Fruit fly (Drosophila melanogaster): ENCODE data around the gene Ilp6.

The Ilp6 gene

dm6 chrX:2296230-2297044 is 38.0 kb downstream of the Ilp6 start:
- TF ChIP-seq Sp1 (GFP tag; optimal IDR thresholded peaks at IDR 0.05): peak; percentile 97
- peak; percentile 83 for TF ChIP-seq CG32264 (GFP tag; optimal IDR thresholded peaks at IDR 0.05)
- TF ChIP-seq brk (GFP tag; optimal IDR thresholded peaks at IDR 0.05): no peak
- no peak for TF ChIP-seq lola (GFP tag; optimal IDR thresholded peaks at IDR 0.05)
- TF ChIP-seq Dif (GFP tag; optimal IDR thresholded peaks at IDR 0.05; ENCODE audit: partially characterized antibody): peak; percentile 52
- TF ChIP-seq Hr78 (GFP tag; optimal IDR thresholded peaks at IDR 0.05): no peak
- peak; percentile 49 for TF ChIP-seq Hnf4 (GFP tag; optimal IDR thresholded peaks at IDR 0.05)
- no peak for TF ChIP-seq sage (GFP tag; optimal IDR thresholded peaks at IDR 0.05)
- peak; percentile 91 for TF ChIP-seq OdsH (GFP tag; optimal IDR thresholded peaks at IDR 0.05)
- TF ChIP-seq psq (GFP tag; optimal IDR thresholded peaks at IDR 0.05): peak; percentile 89
- no peak for TF ChIP-seq Dfd (GFP tag; optimal IDR thresholded peaks at IDR 0.05)
- peak; percentile 97 for TF ChIP-seq woc (GFP tag; optimal IDR thresholded peaks at IDR 0.05)
- TF ChIP-seq fru (GFP tag; optimal IDR thresholded peaks at IDR 0.05): peak; percentile 97
- TF ChIP-seq Abd-B (GFP tag; optimal IDR thresholded peaks at IDR 0.05): no peak
- TF ChIP-seq Rel (GFP tag; optimal IDR thresholded peaks at IDR 0.05): peak; percentile 19
- TF ChIP-seq Rel (tag; optimal IDR thresholded peaks at IDR 0.05): peak; percentile 79
- TF ChIP-seq tai (GFP tag; optimal IDR thresholded peaks at IDR 0.05): peak; percentile 78
- peak; percentile 81 for TF ChIP-seq sv (GFP tag; optimal IDR thresholded peaks at IDR 0.05)
- TF ChIP-seq CG9705 (GFP tag; optimal IDR thresholded peaks at IDR 0.05): peak; percentile 96
- TF ChIP-seq Mio (GFP tag; optimal IDR thresholded peaks at IDR 0.05): peak; percentile 48
- TF ChIP-seq jim (GFP tag; optimal IDR thresholded peaks at IDR 0.05): no peak
- no peak for TF ChIP-seq N (GFP tag; optimal IDR thresholded peaks at IDR 0.05)
- peak; percentile 95 for TF ChIP-seq br (GFP tag; optimal IDR thresholded peaks at IDR 0.05)
- peak; percentile 71 for TF ChIP-seq Hr83 (GFP tag; optimal IDR thresholded peaks at IDR 0.05; ENCODE audit: poor library complexity, severe bottlenecking)
- peak; percentile 16 for TF ChIP-seq usp (GFP tag; optimal IDR thresholded peaks at IDR 0.05)
- TF ChIP-seq foxo (GFP tag; optimal IDR thresholded peaks at IDR 0.05): peak; percentile 80 to 95
- no peak for TF ChIP-seq Myc (optimal IDR thresholded peaks at IDR 0.05)
- TF ChIP-seq dmrt93B (GFP tag; optimal IDR thresholded peaks at IDR 0.05): peak; percentile 96
- TF ChIP-seq HLH106 (tag; optimal IDR thresholded peaks at IDR 0.05): peak; percentile 95
- peak; percentile 81 for TF ChIP-seq Jra (GFP tag; optimal IDR thresholded peaks at IDR 0.05)
- TF ChIP-seq Vsx2 (GFP tag; optimal IDR thresholded peaks at IDR 0.05; ENCODE audit: partially characterized antibody): no peak
- TF ChIP-seq h (GFP tag; optimal IDR thresholded peaks at IDR 0.05): peak; percentile 92
- TF ChIP-seq rgr (GFP tag; optimal IDR thresholded peaks at IDR 0.05): peak; percentile 89
- TF ChIP-seq dsf (GFP tag; optimal IDR thresholded peaks at IDR 0.05; ENCODE audit: borderline replicate concordance): no peak
- no peak for TF ChIP-seq pan (optimal IDR thresholded peaks at IDR 0.05)
- no peak for TF ChIP-seq GATAd (GFP tag; optimal IDR thresholded peaks at IDR 0.05)
- peak in 1 of 2 experiments; percentile 46 for TF ChIP-seq dl (GFP tag; optimal IDR thresholded peaks at IDR 0.05; ENCODE audit: insufficient read depth in 1 of 2, partially characterized antibody in 2 of 2)
- TF ChIP-seq CrebA (GFP tag; optimal IDR thresholded peaks at IDR 0.05; ENCODE audit: borderline replicate concordance): peak; percentile 53
- peak; percentile 95 for TF ChIP-seq ey (GFP tag; optimal IDR thresholded peaks at IDR 0.05)

dm6 chrX:2295435-2296229 is 38.8 kb downstream of the Ilp6 start, which contains the start of gene Raf:
Gene Raf, plus strand, starts transcription at chrX:2295466.
- no peak for TF ChIP-seq GATAd (GFP tag; optimal IDR thresholded peaks at IDR 0.05)
- no peak for TF ChIP-seq woc (GFP tag; optimal IDR thresholded peaks at IDR 0.05)
- TF ChIP-seq Sp1 (GFP tag; optimal IDR thresholded peaks at IDR 0.05): peak; percentile 25
- peak; percentile 68 for TF ChIP-seq jim (GFP tag; optimal IDR thresholded peaks at IDR 0.05)
- peak; percentile 91 for TF ChIP-seq Dif (GFP tag; optimal IDR thresholded peaks at IDR 0.05; ENCODE audit: partially characterized antibody)
- no peak for TF ChIP-seq Rel (GFP tag; optimal IDR thresholded peaks at IDR 0.05)
- peak; percentile 30 for TF ChIP-seq Rel (tag; optimal IDR thresholded peaks at IDR 0.05)
- peak; percentile 0 for TF ChIP-seq CrebA (GFP tag; optimal IDR thresholded peaks at IDR 0.05; ENCODE audit: borderline replicate concordance)
- peak; percentile 67 to 91 for TF ChIP-seq dl (GFP tag; optimal IDR thresholded peaks at IDR 0.05; ENCODE audit: insufficient read depth in 1 of 2, partially characterized antibody in 2 of 2)
- TF ChIP-seq Hnf4 (GFP tag; optimal IDR thresholded peaks at IDR 0.05): peak; percentile 58
- TF ChIP-seq Vsx2 (GFP tag; optimal IDR thresholded peaks at IDR 0.05; ENCODE audit: partially characterized antibody): no peak
- no peak for TF ChIP-seq dmrt93B (GFP tag; optimal IDR thresholded peaks at IDR 0.05)

All from whole organism, wandering third instar larva.